Worm (Caenorhabditis elegans) whole organism, young adult: ENCODE data around the gene vit-4.

Source experiments
- B0019.2 ChIP-seq: fragments of 200-800 bp; sonication (Bioruptor generic); conservative IDR thresholded peaks from 2 replicates; pipeline ENCODE4 v1.3.6; 2022; ENCODE audit warnings: missing genetic modification reagents, missing genetic modification characterization, missing compliant biosample characterization
- B0261.1 ChIP-seq: sonication (generic microtip); optimal IDR thresholded peaks from 2 replicates; lab custom pipeline; 2016; ENCODE audit warnings: mild to moderate bottlenecking, missing genetic modification characterization, moderate library complexity, missing compliant biosample characterization
- D2030.7 ChIP-seq: fragments of 200-800 bp; sonication (Bioruptor generic); IDR thresholded peaks from 2 replicates; pipeline ENCODE4 v1.3.6; 2022; ENCODE audit warnings: missing genetic modification reagents, missing genetic modification characterization, missing compliant biosample characterization
- F57A8.1 ChIP-seq: fragments of 200-800 bp; sonication (Bioruptor generic); optimal IDR thresholded peaks from 2 replicates; lab custom pipeline; 2018; ENCODE audit warnings: mild to moderate bottlenecking, missing genetic modification characterization, moderate library complexity, missing compliant biosample characterization
- akir-1 ChIP-seq: fragments of 200-800 bp; sonication (Bioruptor generic); optimal IDR thresholded peaks from 2 replicates; lab custom pipeline; 2018; ENCODE audit warnings: mild to moderate bottlenecking, missing genetic modification characterization, moderate library complexity, missing compliant biosample characterization
- ceh-40 ChIP-seq: fragments of 200-800 bp; sonication (Bioruptor generic); IDR thresholded peaks from 2 replicates; pipeline ENCODE4 v1.3.6; 2022; ENCODE audit warnings: missing genetic modification characterization, missing compliant biosample characterization
- die-1 ChIP-seq: sonication (generic microtip); optimal IDR thresholded peaks from 2 replicates; lab custom pipeline; 2016; ENCODE audit warnings: missing genotype, mild to moderate bottlenecking, missing genetic modification characterization, missing compliant biosample characterization
- hmg-1.2 ChIP-seq: fragments of 200-800 bp; sonication (Bioruptor generic); IDR thresholded peaks from 2 replicates; pipeline ENCODE4 v1.3.6; 2022; ENCODE audit warnings: missing genetic modification reagents, missing genetic modification characterization, missing compliant biosample characterization
- let-526 ChIP-seq: fragments of 200-800 bp; sonication (Bioruptor generic); IDR thresholded peaks from 2 replicates; pipeline ENCODE4 v1.3.6; 2022; ENCODE audit warnings: missing genetic modification reagents, missing genetic modification characterization, missing compliant biosample characterization
- lsl-1 ChIP-seq: fragments of 200-800 bp; sonication (Bioruptor generic); optimal IDR thresholded peaks from 2 replicates; lab custom pipeline; 2018; ENCODE audit warnings: mild to moderate bottlenecking, missing genetic modification characterization, moderate library complexity, missing compliant biosample characterization
- madf-3 ChIP-seq: fragments of 200-800 bp; sonication (Bioruptor generic); IDR thresholded peaks from 2 replicates; pipeline ENCODE4 v1.3.6; 2022; ENCODE audit warnings: missing genetic modification reagents, missing genetic modification characterization, missing compliant biosample characterization
- mxl-1 ChIP-seq: sonication (generic microtip); optimal IDR thresholded peaks from 2 replicates; lab custom pipeline; 2016; ENCODE audit warnings: missing genetic modification characterization, missing compliant biosample characterization
- nfya-2 ChIP-seq: fragments of 200-800 bp; sonication (Bioruptor generic); IDR thresholded peaks from 2 replicates; pipeline ENCODE4 v1.3.6; 2022; ENCODE audit warnings: missing genetic modification reagents, missing genetic modification characterization, missing compliant biosample characterization
- unc-62 ChIP-seq: fragments of 150-350 bp; optimal IDR thresholded peaks from 2 replicates; lab custom pipeline; 2014; ENCODE audit warnings: missing biosample characterization, missing genetic modification reagents, missing genetic modification characterization

DNA sequence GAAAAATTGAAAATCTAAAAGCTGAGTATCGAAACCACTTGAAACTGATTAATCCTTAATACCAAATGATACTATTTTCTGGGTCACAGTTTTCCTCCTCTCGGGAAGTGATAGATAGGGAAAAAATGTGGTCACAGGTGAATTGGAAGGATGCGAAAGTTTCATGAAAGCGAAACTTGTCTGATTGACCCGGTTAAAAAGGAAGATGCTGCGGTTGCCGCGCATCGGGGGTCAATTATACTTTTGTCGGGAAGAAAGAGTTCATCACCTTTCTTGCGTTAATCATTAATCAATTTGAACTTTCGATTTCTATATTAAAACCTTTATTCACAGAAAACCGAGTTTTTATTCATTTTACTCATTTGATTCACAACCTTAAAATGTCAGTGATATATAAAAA, 33.2 kb upstream of the vit-4 start:
- TF ChIP-seq hmg-1.2 (GFP tag; lab: Robert Waterston, UW) = no peak
- no peak for TF ChIP-seq D2030.7 (GFP tag; lab: Robert Waterston, UW)
- TF ChIP-seq madf-3 (GFP tag; lab: Robert Waterston, UW) = no peak
- no peak for TF ChIP-seq F57A8.1 (GFP tag; lab: Kevin White, UChicago)
- no peak for TF ChIP-seq mxl-1 (tag; lab: Kevin White, UChicago)
- TF ChIP-seq let-526 (GFP tag; lab: Robert Waterston, UW) = no peak
- TF ChIP-seq die-1 (tag; lab: Kevin White, UChicago) = no peak
- TF ChIP-seq akir-1 = no peak
- no peak for TF ChIP-seq B0261.1 (tag; lab: Kevin White, UChicago)
- TF ChIP-seq nfya-2 (GFP tag; lab: Robert Waterston, UW) = no peak
- TF ChIP-seq B0019.2 (GFP tag; lab: Robert Waterston, UW) = no peak
- no peak for TF ChIP-seq lsl-1 (GFP tag; lab: Kevin White, UChicago)
- no peak for TF ChIP-seq unc-62
- TF ChIP-seq ceh-40 (GFP tag; lab: Robert Waterston, UW) = no peak
